Fruit fly (Drosophila melanogaster) whole organism, embryonic: ENCODE data around the gene CG10809.

Experiments
- Antp ChIP-seq: fragments of 200-800 bp; sonication (Bioruptor generic); optimal IDR thresholded peaks from 3 replicates; lab custom pipeline; 2016; ENCODE audit warnings: missing biosample characterization, missing genetic modification characterization
- Bdp1 ChIP-seq: fragments of 200-800 bp; sonication (Bioruptor generic); optimal IDR thresholded peaks from 3 replicates; lab custom pipeline; 2016; ENCODE audit warnings: missing biosample characterization, missing genetic modification characterization
- BtbVII ChIP-seq: fragments of 200-800 bp; sonication (Bioruptor generic); optimal IDR thresholded peaks from 3 replicates; lab custom pipeline; 2017; ENCODE audit warnings: missing biosample characterization, mild to moderate bottlenecking, missing genetic modification characterization
- CG11085 ChIP-seq: fragments of 200-800 bp; sonication (Bioruptor generic); IDR thresholded peaks from 2 replicates; pipeline ENCODE4 v1.3.6; 2022; ENCODE audit warnings: missing biosample characterization, missing genetic modification characterization
- CG12769 ChIP-seq: fragments of 200-800 bp; sonication (Bioruptor generic); optimal IDR thresholded peaks from 2 replicates; lab custom pipeline; 2019; ENCODE audit warnings: missing biosample characterization, mild to moderate bottlenecking, missing genetic modification characterization, moderate library complexity
- CG13123 ChIP-seq: fragments of 200-800 bp; sonication (Bioruptor generic); optimal IDR thresholded peaks from 2 replicates; lab custom pipeline; 2016; ENCODE audit warnings: missing biosample characterization, missing genetic modification characterization
- CG17186 ChIP-seq: fragments of 200-800 bp; sonication (Bioruptor generic); optimal IDR thresholded peaks from 3 replicates; lab custom pipeline; 2017; ENCODE audit warnings: missing biosample characterization, missing genetic modification reagents, missing genetic modification characterization
- CG17385 ChIP-seq: fragments of 200-800 bp; sonication (Bioruptor generic); optimal IDR thresholded peaks from 3 replicates; lab custom pipeline; 2018; ENCODE audit warnings: missing biosample characterization, mild to moderate bottlenecking, missing genetic modification characterization
- CG17802 ChIP-seq: fragments of 200-800 bp; sonication (Bioruptor generic); optimal IDR thresholded peaks from 2 replicates; lab custom pipeline; 2018; ENCODE audit warnings: missing biosample characterization, mild to moderate bottlenecking, missing genetic modification characterization, moderate library complexity
- CG17912 ChIP-seq: fragments of 200-800 bp; sonication (Bioruptor generic); optimal IDR thresholded peaks from 2 replicates; lab custom pipeline; 2018; ENCODE audit warnings: missing biosample characterization, mild to moderate bottlenecking, missing genetic modification characterization
- CG2116 ChIP-seq: fragments of 200-800 bp; sonication (Bioruptor generic); optimal IDR thresholded peaks from 3 replicates; lab custom pipeline; 2018; ENCODE audit warnings: missing biosample characterization, mild to moderate bottlenecking, missing genetic modification characterization
- CG2120 ChIP-seq: fragments of 200-800 bp; sonication (Bioruptor generic); optimal IDR thresholded peaks from 3 replicates; lab custom pipeline; 2016; ENCODE audit warnings: missing biosample characterization, missing genetic modification characterization
- CG2202 ChIP-seq: fragments of 200-800 bp; sonication (Bioruptor generic); optimal IDR thresholded peaks from 2 replicates; lab custom pipeline; 2018; ENCODE audit warnings: missing biosample characterization, mild to moderate bottlenecking, missing genetic modification characterization
- CG4424 ChIP-seq: fragments of 200-800 bp; sonication (Bioruptor generic); optimal IDR thresholded peaks from 3 replicates; lab custom pipeline; 2016; ENCODE audit warnings: missing biosample characterization, missing genetic modification characterization
- CG4617 ChIP-seq: fragments of 200-800 bp; sonication (Bioruptor generic); optimal IDR thresholded peaks from 3 replicates; lab custom pipeline; 2016; ENCODE audit warnings: missing biosample characterization, missing genetic modification characterization, borderline replicate concordance
- CG6689 ChIP-seq: fragments of 200-800 bp; sonication (Bioruptor generic); IDR thresholded peaks from 2 replicates; pipeline ENCODE4 v1.3.6; 2022; ENCODE audit warnings: missing biosample characterization, missing genetic modification characterization
- CG7786 ChIP-seq: fragments of 200-800 bp; sonication (Bioruptor generic); optimal IDR thresholded peaks from 2 replicates; lab custom pipeline; 2016; ENCODE audit warnings: missing biosample characterization, missing genetic modification characterization
- CG8089 ChIP-seq: fragments of 200-800 bp; sonication (Bioruptor generic); optimal IDR thresholded peaks from 3 replicates; lab custom pipeline; 2016; ENCODE audit warnings: missing biosample characterization, missing genetic modification characterization
- CG8924 ChIP-seq: fragments of 200-800 bp; optimal IDR thresholded peaks from 3 replicates; lab custom pipeline; 2019; ENCODE audit warnings: missing biosample characterization, mild to moderate bottlenecking, missing genetic modification characterization, moderate library complexity
- CG9876 ChIP-seq: fragments of 200-800 bp; sonication (Bioruptor generic); optimal IDR thresholded peaks from 2 replicates; lab custom pipeline; 2016; ENCODE audit warnings: missing biosample characterization, missing genetic modification characterization
- Dll ChIP-seq: fragments of 200-800 bp; sonication (Bioruptor generic); IDR thresholded peaks from 4 replicates; pipeline ENCODE4 v1.3.6; 2022; ENCODE audit warnings: missing biosample characterization, missing genetic modification characterization; ENCODE audit not compliant: partially characterized antibody
- Ets65A ChIP-seq: fragments of 200-800 bp; sonication (Bioruptor generic); peaks from one replicate; lab custom pipeline; 2016; ENCODE audit warnings: missing biosample characterization, missing genetic modification characterization
- GATAe ChIP-seq: fragments of 200-800 bp; sonication (Bioruptor generic); conservative IDR thresholded peaks from 2 replicates; pipeline ENCODE4 v1.3.6; 2022; ENCODE audit warnings: missing biosample characterization, missing genetic modification characterization
- HHEX ChIP-seq: fragments of 200-800 bp; sonication (Bioruptor generic); optimal IDR thresholded peaks from 3 replicates; lab custom pipeline; 2017; ENCODE audit warnings: missing biosample characterization, mild to moderate bottlenecking, missing genetic modification characterization, missing genetic modification reagents
- Hr78 ChIP-seq, 2 experiments: fragments of 200-800 bp in 1 of 2; fragments of >200 bp in 1 of 2; sonication (Bioruptor generic) in 1 of 2; optimal IDR thresholded peaks; 2 replicates each; lab custom pipeline; 2017 to 2019; ENCODE audit warnings: missing biosample characterization in 2 of 2, missing genetic modification characterization in 2 of 2, mild to moderate bottlenecking in 1 of 2, moderate library complexity in 1 of 2
- Jarid2 ChIP-seq: fragments of 200-800 bp; sonication (Bioruptor generic); optimal IDR thresholded peaks from 3 replicates; lab custom pipeline; 2017; ENCODE audit warnings: mild to moderate bottlenecking, missing biosample characterization, missing genetic modification reagents, missing genetic modification characterization
- Mes4 ChIP-seq: fragments of 200-800 bp; sonication (Bioruptor generic); optimal IDR thresholded peaks from 2 replicates; lab custom pipeline; 2016; ENCODE audit warnings: missing biosample characterization, missing genetic modification characterization
- Sin3A ChIP-seq: fragments of >200 bp; optimal IDR thresholded peaks from 2 replicates; lab custom pipeline; 2018
- Usf ChIP-seq: fragments of 200-800 bp; sonication (Bioruptor generic); optimal IDR thresholded peaks from 2 replicates; lab custom pipeline; 2017; ENCODE audit warnings: missing genotype, missing biosample characterization, missing genetic modification characterization
- corto ChIP-seq: fragments of 200-800 bp; sonication (Bioruptor generic); optimal IDR thresholded peaks from 2 replicates; lab custom pipeline; 2016; ENCODE audit warnings: missing biosample characterization, mild to moderate bottlenecking, missing genetic modification characterization, moderate library complexity
- cwo ChIP-seq: fragments of 200-800 bp; sonication (Bioruptor generic); optimal IDR thresholded peaks from 3 replicates; lab custom pipeline; 2017; ENCODE audit warnings: missing biosample characterization, missing genetic modification characterization, mild to moderate bottlenecking, moderate library complexity, missing genetic modification reagents
- disco-r ChIP-seq: fragments of 200-800 bp; sonication (Bioruptor generic); optimal IDR thresholded peaks from 2 replicates; lab custom pipeline; 2016; ENCODE audit warnings: missing biosample characterization, missing genetic modification characterization
- dmrt99B ChIP-seq: fragments of 200-800 bp; sonication (Bioruptor generic); optimal IDR thresholded peaks from 2 replicates; lab custom pipeline; 2018; ENCODE audit warnings: missing biosample characterization, mild to moderate bottlenecking, missing genetic modification characterization, moderate library complexity
- en ChIP-seq: fragments of 200-800 bp; sonication (Bioruptor generic); optimal IDR thresholded peaks from 2 replicates; lab custom pipeline; 2016; ENCODE audit warnings: missing biosample characterization, missing genetic modification characterization
- ewg ChIP-seq: fragments of 200-800 bp; sonication (Bioruptor generic); optimal IDR thresholded peaks from 3 replicates; lab custom pipeline; 2017; ENCODE audit warnings: mild to moderate bottlenecking, missing biosample characterization, missing genetic modification reagents, missing genetic modification characterization
- grn ChIP-seq: fragments of 200-800 bp; sonication (Bioruptor generic); optimal IDR thresholded peaks from 3 replicates; lab custom pipeline; 2017; ENCODE audit warnings: missing biosample characterization, missing genetic modification characterization
- her ChIP-seq: fragments of 200-800 bp; sonication (Bioruptor generic); optimal IDR thresholded peaks from 2 replicates; lab custom pipeline; 2016; ENCODE audit warnings: missing biosample characterization, missing genetic modification characterization
- insv ChIP-seq, 2 experiments: fragments of 200-800 bp; sonication (Bioruptor generic); optimal IDR thresholded peaks; 3 replicates each; lab custom pipeline; 2016 to 2018; ENCODE audit warnings: missing biosample characterization in 2 of 2, missing genetic modification characterization in 2 of 2
- org-1 ChIP-seq: fragments of 200-800 bp; sonication (Bioruptor generic); optimal IDR thresholded peaks from 2 replicates; lab custom pipeline; 2017; ENCODE audit warnings: missing biosample characterization, missing genetic modification characterization
- pita ChIP-seq: fragments of 200-800 bp; sonication (Bioruptor generic); optimal IDR thresholded peaks from 2 replicates; lab custom pipeline; 2017; ENCODE audit warnings: missing biosample characterization, mild to moderate bottlenecking, missing genetic modification characterization
- ranshi ChIP-seq: fragments of 200-800 bp; sonication (Bioruptor generic); IDR thresholded peaks from 2 replicates; pipeline ENCODE4 v1.3.6; 2022; ENCODE audit warnings: missing biosample characterization, missing genetic modification characterization
- repo ChIP-seq: fragments of 200-800 bp; sonication (Bioruptor generic); optimal IDR thresholded peaks from 2 replicates; lab custom pipeline; 2016; ENCODE audit warnings: missing biosample characterization, missing genetic modification characterization
- sc ChIP-seq, 3 experiments: fragments of >200 bp in 2 of 3; fragments of 200-800 bp in 1 of 3; sonication (Bioruptor generic) in 1 of 3; optimal IDR thresholded peaks; 2 replicates in 2 of 3; 3 replicates in 1 of 3; lab custom pipeline; 2017; ENCODE audit warnings: mild to moderate bottlenecking in 1 of 3, missing biosample characterization in 1 of 3, missing genetic modification characterization in 1 of 3, missing genetic modification reagents in 1 of 3
- sens ChIP-seq: fragments of 200-800 bp; sonication (Bioruptor generic); peaks from one replicate; lab custom pipeline; 2016; ENCODE audit warnings: missing biosample characterization, missing genetic modification characterization
- tin ChIP-seq: fragments of 200-800 bp; sonication (Bioruptor generic); optimal IDR thresholded peaks from 3 replicates; lab custom pipeline; 2016; ENCODE audit warnings: missing biosample characterization, missing genetic modification characterization
- toy ChIP-seq: fragments of 200-800 bp; sonication (Bioruptor generic); IDR thresholded peaks from 2 replicates; pipeline ENCODE4 v1.3.6; 2022; ENCODE audit warnings: missing biosample characterization, missing genetic modification characterization
- wek ChIP-seq: fragments of 200-800 bp; sonication (Bioruptor generic); optimal IDR thresholded peaks from 3 replicates; lab custom pipeline; 2018; ENCODE audit warnings: missing biosample characterization, mild to moderate bottlenecking, missing genetic modification characterization, moderate library complexity
- zen2 ChIP-seq: fragments of 200-800 bp; sonication (Bioruptor generic); IDR thresholded peaks from 3 replicates; pipeline ENCODE4 v1.3.6; 2022; ENCODE audit warnings: missing biosample characterization, missing genetic modification characterization; ENCODE audit not compliant: partially characterized antibody
- zfh1 ChIP-seq: fragments of 200-800 bp; sonication (Bioruptor generic); IDR thresholded peaks from 3 replicates; pipeline ENCODE4 v1.3.6; 2022; ENCODE audit warnings: missing biosample characterization, missing genetic modification characterization

CG10809 gene

dm6 chr3L:9856430-9857218 lies 3.1 kb downstream of the CG10809 start (continued):
- no peak for TF ChIP-seq CG7786 (GFP tag; lab: Kevin White, UChicago)
- TF ChIP-seq CG17802, result no peak
- no peak for TF ChIP-seq Ets65A (GFP tag; lab: Kevin White, UChicago)
- no peak for TF ChIP-seq grn
- no peak for TF ChIP-seq toy (GFP tag; lab: Robert Waterston, UW)
- no peak for TF ChIP-seq sc (optimal IDR thresholded peaks at IDR 0.05; lab: Kevin White, UChicago)
- peak; percentile 79 for TF ChIP-seq sc (GFP tag; optimal IDR thresholded peaks at IDR 0.05; lab: Kevin White, UChicago)
- peak; percentile 88 for TF ChIP-seq zfh1 (GFP tag; lab: Robert Waterston, UW)
- TF ChIP-seq dmrt99B, result peak; percentile 90
- no peak for TF ChIP-seq GATAe (GFP tag; lab: Robert Waterston, UW)
- TF ChIP-seq CG4617 (GFP tag; lab: Kevin White, UChicago), result peak; percentile 23
- TF ChIP-seq sens, result peak; percentile 84
- no peak for TF ChIP-seq her (GFP tag; lab: Kevin White, UChicago)
- no peak for TF ChIP-seq Dll
- TF ChIP-seq ranshi (GFP tag; lab: Robert Waterston, UW), result peak; percentile 81
- TF ChIP-seq wek (GFP tag; lab: Kevin White, UChicago), result no peak
- peak; percentile 15 for TF ChIP-seq Jarid2 (GFP tag; lab: Kevin White, UChicago)
- no peak for TF ChIP-seq corto (GFP tag; lab: Kevin White, UChicago)
- peak; percentile 14 for TF ChIP-seq CG17912
- TF ChIP-seq CG6689 (GFP tag; lab: Robert Waterston, UW), result peak; percentile 88
- TF ChIP-seq Sin3A (lab: Kevin White, UChicago), result no peak
- no peak for TF ChIP-seq Bdp1
- no peak for TF ChIP-seq CG9876 (GFP tag; lab: Kevin White, UChicago)
- TF ChIP-seq CG4424 (GFP tag; lab: Kevin White, UChicago), result peak; percentile 73
- peak; percentile 66 for TF ChIP-seq ewg (GFP tag; lab: Kevin White, UChicago)
- TF ChIP-seq cwo, result peak; percentile 28
- TF ChIP-seq en (GFP tag; lab: Kevin White, UChicago), result no peak
- peak; percentile 67 for TF ChIP-seq HHEX (GFP tag; lab: Kevin White, UChicago)
- peak; percentile 72 for TF ChIP-seq tin
- peak; percentile 25 for TF ChIP-seq CG17186 (GFP tag; lab: Kevin White, UChicago)
- TF ChIP-seq CG11085 (GFP tag; lab: Robert Waterston, UW), result peak; percentile 67
- no peak for TF ChIP-seq repo
- TF ChIP-seq CG8924, result peak; percentile 88
- TF ChIP-seq BtbVII (GFP tag; lab: Kevin White, UChicago), result peak; percentile 33
- TF ChIP-seq zen2 (GFP tag; lab: Robert Waterston, UW), result no peak
- TF ChIP-seq org-1 (GFP tag; lab: Kevin White, UChicago), result peak; percentile 48
- peak; percentile 87 for TF ChIP-seq CG2202
- TF ChIP-seq CG12769, result no peak
- no peak for TF ChIP-seq disco-r (GFP tag; lab: Kevin White, UChicago)
- TF ChIP-seq insv (GFP tag; optimal IDR thresholded peaks at IDR 0.05; lab: Kevin White, UChicago), result no peak
- TF ChIP-seq Hr78 (GFP tag; optimal IDR thresholded peaks at IDR 0.05; lab: Kevin White, UChicago), result peak in 1 of 2 experiments; percentile 74
- peak; percentile 24 for TF ChIP-seq CG13123 (GFP tag; lab: Kevin White, UChicago)
- TF ChIP-seq CG17385, result peak; percentile 81
- no peak for TF ChIP-seq CG2116
- TF ChIP-seq Usf (GFP tag; lab: Kevin White, UChicago), result peak; percentile 57
- TF ChIP-seq Mes4 (GFP tag; lab: Kevin White, UChicago), result no peak
- no peak for TF ChIP-seq CG8089 (GFP tag; lab: Kevin White, UChicago)
- TF ChIP-seq pita (GFP tag; lab: Kevin White, UChicago), result no peak
- peak; percentile 0 for TF ChIP-seq CG2120 (GFP tag; lab: Kevin White, UChicago)
- no peak for TF ChIP-seq Antp
